Fruit fly (Drosophila melanogaster) whole organism, embryonic: ENCODE data around the gene Gclc.

Experiments used
- CG10147 ChIP-seq: fragments of 200-800 bp; sonication (Bioruptor generic); optimal IDR thresholded peaks from 2 replicates; lab custom pipeline; 2019; ENCODE audit warnings: missing biosample characterization, mild to moderate bottlenecking, missing genetic modification characterization, moderate library complexity
- CG10267 ChIP-seq: fragments of 200-800 bp; sonication (Bioruptor generic); optimal IDR thresholded peaks from 2 replicates; lab custom pipeline; 2018; ENCODE audit warnings: missing biosample characterization, mild to moderate bottlenecking, missing genetic modification characterization, moderate library complexity
- CG10321 ChIP-seq: fragments of 200-800 bp; sonication (Bioruptor generic); IDR thresholded peaks from 2 replicates; pipeline ENCODE4 v1.3.6; 2022; ENCODE audit warnings: missing biosample characterization, missing genetic modification characterization
- CG10654 ChIP-seq: fragments of 200-800 bp; sonication (Bioruptor generic); optimal IDR thresholded peaks from 2 replicates; lab custom pipeline; 2016; ENCODE audit warnings: missing biosample characterization, missing genetic modification characterization
- CG12219 ChIP-seq: fragments of 200-800 bp; sonication (Bioruptor generic); optimal IDR thresholded peaks from 3 replicates; lab custom pipeline; 2018; ENCODE audit warnings: missing biosample characterization, mild to moderate bottlenecking, missing genetic modification characterization
- CG14860 ChIP-seq: fragments of 200-800 bp; sonication (Bioruptor generic); IDR thresholded peaks from 3 replicates; pipeline ENCODE4 v1.3.6; 2022; ENCODE audit warnings: missing biosample characterization, missing genetic modification characterization; ENCODE audit not compliant: partially characterized antibody
- CG15011 ChIP-seq: fragments of 200-800 bp; sonication (Bioruptor generic); optimal IDR thresholded peaks from 3 replicates; lab custom pipeline; 2018; ENCODE audit warnings: missing biosample characterization, mild to moderate bottlenecking, missing genetic modification characterization
- CG16815 ChIP-seq: fragments of 200-800 bp; sonication (Bioruptor generic); optimal IDR thresholded peaks from 3 replicates; lab custom pipeline; 2017; ENCODE audit warnings: missing biosample characterization, mild to moderate bottlenecking, missing genetic modification characterization
- CG17361 ChIP-seq: fragments of 200-800 bp; sonication (Bioruptor generic); IDR thresholded peaks from 3 replicates; pipeline ENCODE4 v1.3.6; 2022; ENCODE audit warnings: missing biosample characterization, missing genetic modification characterization
- CG17568 ChIP-seq: fragments of 200-800 bp; sonication (Bioruptor generic); optimal IDR thresholded peaks from 2 replicates; lab custom pipeline; 2018; ENCODE audit warnings: missing biosample characterization, mild to moderate bottlenecking, missing genetic modification characterization, moderate library complexity
- CG17802 ChIP-seq: fragments of 200-800 bp; sonication (Bioruptor generic); optimal IDR thresholded peaks from 2 replicates; lab custom pipeline; 2018; ENCODE audit warnings: missing biosample characterization, mild to moderate bottlenecking, missing genetic modification characterization, moderate library complexity
- CG18011 ChIP-seq: fragments of 200-800 bp; sonication (Bioruptor generic); optimal IDR thresholded peaks from 2 replicates; lab custom pipeline; 2017; ENCODE audit warnings: missing biosample characterization, missing genetic modification characterization, mild to moderate bottlenecking, moderate library complexity, missing genotype
- CG2889 ChIP-seq: fragments of 200-800 bp; sonication (Bioruptor generic); IDR thresholded peaks from 3 replicates; pipeline ENCODE4 v1.3.6; 2022; ENCODE audit warnings: missing biosample characterization, missing genetic modification characterization
- CG30403 ChIP-seq: fragments of 200-800 bp; sonication (Bioruptor generic); optimal IDR thresholded peaks from 3 replicates; lab custom pipeline; 2016; ENCODE audit warnings: missing biosample characterization, missing genetic modification characterization
- CG32772 ChIP-seq: fragments of 200-800 bp; sonication (Bioruptor generic); IDR thresholded peaks from 2 replicates; pipeline ENCODE4 v1.3.6; 2022; ENCODE audit warnings: missing biosample characterization, missing genetic modification characterization
- CG3407 ChIP-seq: fragments of 200-800 bp; sonication (Bioruptor generic); optimal IDR thresholded peaks from 2 replicates; lab custom pipeline; 2018; ENCODE audit warnings: missing biosample characterization, mild to moderate bottlenecking, missing genetic modification characterization
- CG34422 ChIP-seq: fragments of 200-800 bp; sonication (Bioruptor generic); IDR thresholded peaks from 3 replicates; pipeline ENCODE4 v1.3.6; 2022; ENCODE audit warnings: missing biosample characterization, missing genetic modification characterization
- CG7556 ChIP-seq: fragments of 200-800 bp; sonication (Bioruptor generic); optimal IDR thresholded peaks from 2 replicates; lab custom pipeline; 2017; ENCODE audit warnings: missing biosample characterization, mild to moderate bottlenecking, missing genetic modification characterization
- CG8388 ChIP-seq: fragments of 200-800 bp; sonication (Bioruptor generic); optimal IDR thresholded peaks from 2 replicates; lab custom pipeline; 2019; ENCODE audit warnings: missing biosample characterization, mild to moderate bottlenecking, missing genetic modification characterization, moderate library complexity
- CTCF ChIP-seq: fragments of 200-800 bp; sonication (Bioruptor generic); optimal IDR thresholded peaks from 2 replicates; lab custom pipeline; 2017; ENCODE audit warnings: missing biosample characterization, mild to moderate bottlenecking, missing genetic modification characterization, moderate library complexity
- Dbx ChIP-seq: fragments of 200-800 bp; sonication (Bioruptor generic); IDR thresholded peaks from 3 replicates; pipeline ENCODE4 v1.3.6; 2022; ENCODE audit warnings: missing biosample characterization, missing genetic modification characterization
- Dip3 ChIP-seq: fragments of 200-800 bp; sonication (Bioruptor generic); optimal IDR thresholded peaks from 3 replicates; lab custom pipeline; 2016; ENCODE audit warnings: missing biosample characterization, missing genetic modification characterization
- Drgx ChIP-seq: fragments of 200-800 bp; sonication (Bioruptor generic); IDR thresholded peaks from 2 replicates; pipeline ENCODE4 v1.3.6; 2022; ENCODE audit warnings: missing biosample characterization, missing genetic modification characterization
- HLH3B ChIP-seq: fragments of 200-800 bp; sonication (Bioruptor generic); IDR thresholded peaks from 2 replicates; pipeline ENCODE4 v1.3.6; 2022; ENCODE audit warnings: missing biosample characterization, missing genetic modification characterization
- Hey ChIP-seq: fragments of 200-800 bp; sonication (Bioruptor generic); optimal IDR thresholded peaks from 3 replicates; lab custom pipeline; 2018; ENCODE audit warnings: missing biosample characterization, mild to moderate bottlenecking, missing genetic modification characterization
- Hmr ChIP-seq: fragments of 200-800 bp; sonication (Bioruptor generic); optimal IDR thresholded peaks from 3 replicates; lab custom pipeline; 2017; ENCODE audit warnings: mild to moderate bottlenecking, missing biosample characterization, missing genetic modification reagents, missing genetic modification characterization
- Hr3 ChIP-seq: fragments of 200-800 bp; sonication (Bioruptor generic); optimal IDR thresholded peaks from 3 replicates; lab custom pipeline; 2016; ENCODE audit warnings: missing biosample characterization, missing genetic modification characterization
- Hr78 ChIP-seq, 2 experiments: fragments of 200-800 bp in 1 of 2; fragments of >200 bp in 1 of 2; sonication (Bioruptor generic) in 1 of 2; optimal IDR thresholded peaks; 2 replicates each; lab custom pipeline; 2017 to 2019; ENCODE audit warnings: missing biosample characterization in 2 of 2, missing genetic modification characterization in 2 of 2, mild to moderate bottlenecking in 1 of 2, moderate library complexity in 1 of 2
- Med ChIP-seq: fragments of 200-800 bp; sonication (Bioruptor generic); peaks from one replicate; lab custom pipeline; 2016; ENCODE audit warnings: missing biosample characterization, missing genetic modification characterization, mild to moderate bottlenecking, inconsistent platforms, moderate library complexity
- Myb ChIP-seq: fragments of 200-800 bp; sonication (Bioruptor generic); optimal IDR thresholded peaks from 2 replicates; lab custom pipeline; 2016; ENCODE audit warnings: missing biosample characterization, missing genetic modification characterization
- Nf-YB ChIP-seq: fragments of 200-800 bp; sonication (Bioruptor generic); optimal IDR thresholded peaks from 3 replicates; lab custom pipeline; 2019; ENCODE audit warnings: missing biosample characterization, mild to moderate bottlenecking, missing genetic modification characterization, moderate library complexity
- PHDP ChIP-seq: fragments of 200-800 bp; sonication (Bioruptor generic); optimal IDR thresholded peaks from 3 replicates; lab custom pipeline; 2018; ENCODE audit warnings: missing biosample characterization, mild to moderate bottlenecking, missing genetic modification characterization, moderate library complexity
- Pdp1 ChIP-seq, 2 experiments: fragments of 200-800 bp; sonication (Bioruptor generic); optimal IDR thresholded peaks; 3 replicates each; lab custom pipeline; 2016; ENCODE audit warnings: missing biosample characterization in 2 of 2, missing genetic modification characterization in 2 of 2, mild to moderate bottlenecking in 1 of 2, moderate library complexity in 1 of 2
- Ptx1 ChIP-seq: fragments of 200-800 bp; sonication (Bioruptor generic); IDR thresholded peaks from 2 replicates; pipeline ENCODE4 v1.3.6; 2022; ENCODE audit warnings: missing biosample characterization, missing genetic modification characterization
- Trl ChIP-seq, 3 experiments: fragments of >200 bp in 2 of 3; fragments of 200-800 bp in 1 of 3; sonication (Bioruptor generic) in 1 of 3; optimal IDR thresholded peaks; 2 replicates in 1 of 3; 3 replicates in 2 of 3; lab custom pipeline; 2016 to 2017; ENCODE audit warnings: missing biosample characterization in 1 of 3, missing genetic modification characterization in 1 of 3
- Xrp1 ChIP-seq: fragments of 200-800 bp; sonication (Bioruptor generic); IDR thresholded peaks from 2 replicates; pipeline ENCODE4 v1.3.6; 2022; ENCODE audit warnings: missing biosample characterization, missing genetic modification characterization
- abd-A ChIP-seq: fragments of 200-800 bp; sonication (Bioruptor generic); optimal IDR thresholded peaks from 3 replicates; lab custom pipeline; 2019; ENCODE audit warnings: missing biosample characterization, mild to moderate bottlenecking, missing genetic modification characterization, moderate library complexity
- al ChIP-seq: fragments of 200-800 bp; sonication (Bioruptor generic); IDR thresholded peaks from 2 replicates; pipeline ENCODE4 v1.3.6; 2022; ENCODE audit warnings: missing biosample characterization, missing genetic modification characterization
- ara ChIP-seq: fragments of 200-800 bp; sonication (Bioruptor generic); IDR thresholded peaks from 2 replicates; pipeline ENCODE4 v1.3.6; 2022; ENCODE audit warnings: missing biosample characterization, missing genetic modification characterization
- chinmo ChIP-seq: fragments of 200-800 bp; sonication (Bioruptor generic); IDR thresholded peaks from 4 replicates; pipeline ENCODE4 v1.3.6; 2022; ENCODE audit warnings: missing biosample characterization, missing genetic modification characterization; ENCODE audit not compliant: partially characterized antibody
- esg ChIP-seq: fragments of 200-800 bp; sonication (Bioruptor generic); conservative IDR thresholded peaks from 2 replicates; pipeline ENCODE4 v1.3.6; 2022; ENCODE audit warnings: missing biosample characterization, missing genetic modification characterization
- fd3F ChIP-seq: fragments of 200-800 bp; sonication (Bioruptor generic); optimal IDR thresholded peaks from 2 replicates; lab custom pipeline; 2018; ENCODE audit warnings: missing biosample characterization, mild to moderate bottlenecking, missing genetic modification characterization, moderate library complexity
- gce ChIP-seq: fragments of 200-800 bp; sonication (Bioruptor generic); IDR thresholded peaks from 3 replicates; pipeline ENCODE4 v1.3.6; 2022; ENCODE audit warnings: missing biosample characterization, missing genetic modification characterization
- jing ChIP-seq: fragments of 200-800 bp; sonication (Bioruptor generic); optimal IDR thresholded peaks from 2 replicates; lab custom pipeline; 2018; ENCODE audit warnings: missing biosample characterization, mild to moderate bottlenecking, missing genetic modification characterization
- nmo ChIP-seq: fragments of 200-800 bp; sonication (Bioruptor generic); optimal IDR thresholded peaks from 2 replicates; lab custom pipeline; 2018; ENCODE audit warnings: missing biosample characterization, mild to moderate bottlenecking, missing genetic modification characterization, moderate library complexity
- odd ChIP-seq: fragments of 200-800 bp; sonication (Bioruptor generic); optimal IDR thresholded peaks from 2 replicates; lab custom pipeline; 2017; ENCODE audit warnings: missing biosample characterization, mild to moderate bottlenecking, missing genetic modification characterization
- pnt ChIP-seq: fragments of 200-800 bp; sonication (Bioruptor generic); optimal IDR thresholded peaks from 3 replicates; lab custom pipeline; 2016; ENCODE audit warnings: missing biosample characterization, missing genetic modification characterization
- psq ChIP-seq: fragments of 200-800 bp; sonication (Bioruptor generic); optimal IDR thresholded peaks from 2 replicates; lab custom pipeline; 2017; ENCODE audit warnings: missing biosample characterization, missing genetic modification characterization
- sens ChIP-seq: fragments of 200-800 bp; sonication (Bioruptor generic); peaks from one replicate; lab custom pipeline; 2016; ENCODE audit warnings: missing biosample characterization, missing genetic modification characterization
- seq ChIP-seq: fragments of 200-800 bp; sonication (Bioruptor generic); IDR thresholded peaks from 2 replicates; pipeline ENCODE4 v1.3.6; 2022; ENCODE audit warnings: missing biosample characterization, missing genetic modification characterization
- unpg ChIP-seq: fragments of 200-800 bp; sonication (Bioruptor generic); optimal IDR thresholded peaks from 3 replicates; lab custom pipeline; 2018; ENCODE audit warnings: missing biosample characterization, mild to moderate bottlenecking, missing genetic modification characterization, moderate library complexity

The Gclc gene

dm6 chrX:8058446-8058900 is 57.5 kb downstream of the Gclc start (continued):
- no peak for TF ChIP-seq CG10654 (GFP tag; lab: Kevin White, UChicago)
- TF ChIP-seq jing (GFP tag; lab: Kevin White, UChicago), result no peak
- no peak for TF ChIP-seq Dip3 (GFP tag; lab: Kevin White, UChicago)
- TF ChIP-seq CG14860, result no peak
- TF ChIP-seq CG3407 (GFP tag; lab: Kevin White, UChicago), result no peak
- no peak for TF ChIP-seq CG15011
- TF ChIP-seq PHDP (tag; lab: Kevin White, UChicago), result no peak
- peak; percentile 87 for TF ChIP-seq sens
- no peak for TF ChIP-seq CG2889 (GFP tag; lab: Robert Waterston, UW)
- TF ChIP-seq CG34422 (GFP tag; lab: Robert Waterston, UW), result no peak
- no peak for TF ChIP-seq CG17361 (GFP tag; lab: Robert Waterston, UW)
- no peak for TF ChIP-seq unpg (GFP tag; lab: Kevin White, UChicago)
- TF ChIP-seq CG8388, result no peak
- TF ChIP-seq Hr3, result no peak
- no peak for TF ChIP-seq esg (GFP tag; lab: Robert Waterston, UW)
- TF ChIP-seq Myb (GFP tag; lab: Kevin White, UChicago), result no peak
- no peak for TF ChIP-seq CG18011 (GFP tag; lab: Kevin White, UChicago)
- TF ChIP-seq CG17568, result no peak
- TF ChIP-seq CG7556 (GFP tag; lab: Kevin White, UChicago), result no peak
- TF ChIP-seq HLH3B, result no peak
- no peak for TF ChIP-seq ara (GFP tag; lab: Robert Waterston, UW)
- 0 out of 2 replicates have a peak, but pooled peaks have one; percentile 30 for TF ChIP-seq Drgx (GFP tag; lab: Robert Waterston, UW)
- TF ChIP-seq abd-A, result peak; percentile 86
- TF ChIP-seq gce, result no peak
- TF ChIP-seq seq (GFP tag; lab: Robert Waterston, UW), result peak; percentile 19; the same call in 1 of the 2 replicates
- TF ChIP-seq CG10321, result peak; percentile 95
- no peak for TF ChIP-seq Ptx1 (GFP tag; lab: Robert Waterston, UW)
- peak in 1 of 2 experiments; percentile 87 for TF ChIP-seq Pdp1 (GFP tag; optimal IDR thresholded peaks at IDR 0.05; lab: Kevin White, UChicago)
- no peak for TF ChIP-seq CG17802 (tag; lab: Kevin White, UChicago)
- no peak for TF ChIP-seq CG16815 (GFP tag; lab: Kevin White, UChicago)
- TF ChIP-seq CG32772 (GFP tag; lab: Robert Waterston, UW), result no peak
- no peak for TF ChIP-seq Hmr (GFP tag; lab: Kevin White, UChicago)
- TF ChIP-seq Xrp1, result no peak
- TF ChIP-seq fd3F, result no peak
- TF ChIP-seq Hr78 (GFP tag; optimal IDR thresholded peaks at IDR 0.05; lab: Kevin White, UChicago), result peak in 1 of 2 experiments; percentile 19
- TF ChIP-seq CG10147 (GFP tag; lab: Kevin White, UChicago), result no peak
- no peak for TF ChIP-seq CG12219 (GFP tag; lab: Kevin White, UChicago)
- peak; percentile 71 to 88 for TF ChIP-seq Trl (optimal IDR thresholded peaks at IDR 0.05; lab: Kevin White, UChicago)
- TF ChIP-seq Trl (GFP tag; optimal IDR thresholded peaks at IDR 0.05; lab: Kevin White, UChicago), result peak; percentile 35
- peak; percentile 20 for TF ChIP-seq nmo (GFP tag; lab: Kevin White, UChicago)
- TF ChIP-seq psq, result no peak
- no peak for TF ChIP-seq Hey (tag; lab: Kevin White, UChicago)
- TF ChIP-seq CG10267 (tag; lab: Kevin White, UChicago), result no peak
- no peak for TF ChIP-seq al (GFP tag; lab: Robert Waterston, UW)
- TF ChIP-seq CTCF (GFP tag; lab: Kevin White, UChicago), result no peak
- no peak for TF ChIP-seq Dbx (GFP tag; lab: Robert Waterston, UW)
- TF ChIP-seq Nf-YB, result no peak
- TF ChIP-seq odd, result no peak
- peak; percentile 84 for TF ChIP-seq Med
- no peak for TF ChIP-seq CG30403 (GFP tag; lab: Kevin White, UChicago)
- TF ChIP-seq pnt (GFP tag; lab: Kevin White, UChicago), result no peak
- TF ChIP-seq chinmo (GFP tag; lab: Robert Waterston, UW), result peak; percentile 99
